Fruit fly (Drosophila melanogaster) whole organism, embryonic: ENCODE measurements around the gene CG2854.

Experiments
- ATbp ChIP-seq: fragments of 200-800 bp; sonication (Bioruptor generic); optimal IDR thresholded peaks from 2 replicates; lab custom pipeline; 2017; ENCODE audit warnings: missing biosample characterization, mild to moderate bottlenecking, missing genetic modification characterization, missing genetic modification reagents
- Abd-B ChIP-seq: fragments of 200-800 bp; sonication (Bioruptor generic); optimal IDR thresholded peaks from 2 replicates; lab custom pipeline; 2018; ENCODE audit warnings: missing biosample characterization, mild to moderate bottlenecking, missing genetic modification characterization, moderate library complexity
- Atf3 ChIP-seq: fragments of 200-800 bp; sonication (Bioruptor generic); optimal IDR thresholded peaks from 3 replicates; lab custom pipeline; 2016; ENCODE audit warnings: missing biosample characterization, missing genetic modification characterization
- CG10462 ChIP-seq: fragments of 200-800 bp; sonication (Bioruptor generic); optimal IDR thresholded peaks from 2 replicates; lab custom pipeline; 2016; ENCODE audit warnings: missing biosample characterization, missing genetic modification characterization
- CG11695 ChIP-seq: fragments of 200-800 bp; sonication (Bioruptor generic); IDR thresholded peaks from 3 replicates; pipeline ENCODE4 v1.3.6; 2022; ENCODE audit warnings: missing biosample characterization, missing genetic modification characterization
- CG12104 ChIP-seq: fragments of 200-800 bp; sonication (Bioruptor generic); optimal IDR thresholded peaks from 3 replicates; lab custom pipeline; 2016; ENCODE audit warnings: missing biosample characterization, missing genetic modification characterization
- CG12391 ChIP-seq: fragments of 200-800 bp; sonication (Bioruptor generic); optimal IDR thresholded peaks from 3 replicates; lab custom pipeline; 2018; ENCODE audit warnings: missing biosample characterization, mild to moderate bottlenecking, missing genetic modification characterization, moderate library complexity
- CG13296 ChIP-seq: fragments of 200-800 bp; sonication (Bioruptor generic); optimal IDR thresholded peaks from 3 replicates; lab custom pipeline; 2018; ENCODE audit warnings: missing biosample characterization, mild to moderate bottlenecking, missing genetic modification characterization
- CG15514 ChIP-seq: fragments of 200-800 bp; sonication (Bioruptor generic); optimal IDR thresholded peaks from 3 replicates; lab custom pipeline; 2017; ENCODE audit warnings: missing biosample characterization, missing genetic modification characterization, mild to moderate bottlenecking, moderate library complexity, missing genetic modification reagents
- CG1603 ChIP-seq: fragments of 200-800 bp; sonication (Bioruptor generic); optimal IDR thresholded peaks from 2 replicates; lab custom pipeline; 2019; ENCODE audit warnings: missing biosample characterization, mild to moderate bottlenecking, missing genetic modification characterization, moderate library complexity
- CG17186 ChIP-seq: fragments of 200-800 bp; sonication (Bioruptor generic); optimal IDR thresholded peaks from 3 replicates; lab custom pipeline; 2017; ENCODE audit warnings: missing biosample characterization, missing genetic modification reagents, missing genetic modification characterization
- CG17361 ChIP-seq: fragments of 200-800 bp; sonication (Bioruptor generic); IDR thresholded peaks from 3 replicates; pipeline ENCODE4 v1.3.6; 2022; ENCODE audit warnings: missing biosample characterization, missing genetic modification characterization
- CG17612 ChIP-seq: fragments of 200-800 bp; sonication (Bioruptor generic); IDR thresholded peaks from 2 replicates; pipeline ENCODE4 v1.3.6; 2022; ENCODE audit warnings: missing biosample characterization, missing genetic modification characterization
- CG1792 ChIP-seq: fragments of 200-800 bp; sonication (Bioruptor generic); optimal IDR thresholded peaks from 2 replicates; lab custom pipeline; 2016; ENCODE audit warnings: missing biosample characterization, missing genetic modification characterization
- CG2129 ChIP-seq: fragments of 200-800 bp; sonication (Bioruptor generic); IDR thresholded peaks from 2 replicates; pipeline ENCODE4 v1.3.6; 2022; ENCODE audit warnings: missing biosample characterization, missing genetic modification characterization; ENCODE audit not compliant: partially characterized antibody
- CG2889 ChIP-seq: fragments of 200-800 bp; sonication (Bioruptor generic); IDR thresholded peaks from 3 replicates; pipeline ENCODE4 v1.3.6; 2022; ENCODE audit warnings: missing biosample characterization, missing genetic modification characterization
- CG31365 ChIP-seq: fragments of 200-800 bp; sonication (Bioruptor generic); optimal IDR thresholded peaks from 2 replicates; lab custom pipeline; 2018; ENCODE audit warnings: missing biosample characterization, mild to moderate bottlenecking, missing genetic modification characterization
- CG3163 ChIP-seq: fragments of 200-800 bp; sonication (Bioruptor generic); optimal IDR thresholded peaks from 3 replicates; lab custom pipeline; 2016; ENCODE audit warnings: missing biosample characterization, missing genetic modification characterization
- CG33213 ChIP-seq: fragments of 200-800 bp; sonication (Bioruptor generic); optimal IDR thresholded peaks from 3 replicates; lab custom pipeline; 2016; ENCODE audit warnings: missing biosample characterization, missing genetic modification characterization
- CG34422 ChIP-seq: fragments of 200-800 bp; sonication (Bioruptor generic); IDR thresholded peaks from 3 replicates; pipeline ENCODE4 v1.3.6; 2022; ENCODE audit warnings: missing biosample characterization, missing genetic modification characterization
- CG3726 ChIP-seq: fragments of 200-800 bp; sonication (Bioruptor generic); IDR thresholded peaks from 3 replicates; pipeline ENCODE4, ENCODE4 v1.3.6; 2022; ENCODE audit warnings: missing biosample characterization, missing genetic modification characterization
- CG6272 ChIP-seq: fragments of 200-800 bp; sonication (Bioruptor generic); IDR thresholded peaks from 2 replicates; pipeline ENCODE4 v1.3.6; 2022; ENCODE audit warnings: missing biosample characterization, missing genetic modification characterization
- CG8359 ChIP-seq: fragments of 200-800 bp; sonication (Bioruptor generic); optimal IDR thresholded peaks from 2 replicates; lab custom pipeline; 2017; ENCODE audit warnings: missing biosample characterization, mild to moderate bottlenecking, missing genetic modification characterization, borderline replicate concordance
- Dek ChIP-seq: fragments of 200-800 bp; sonication (Bioruptor generic); optimal IDR thresholded peaks from 3 replicates; lab custom pipeline; 2019; ENCODE audit warnings: missing biosample characterization, mild to moderate bottlenecking, missing genetic modification characterization, moderate library complexity
- Hmr ChIP-seq: fragments of 200-800 bp; sonication (Bioruptor generic); optimal IDR thresholded peaks from 3 replicates; lab custom pipeline; 2017; ENCODE audit warnings: mild to moderate bottlenecking, missing biosample characterization, missing genetic modification reagents, missing genetic modification characterization
- Scr ChIP-seq: fragments of 200-800 bp; sonication (Bioruptor generic); IDR thresholded peaks from 2 replicates; pipeline ENCODE4 v1.3.6; 2022; ENCODE audit warnings: missing biosample characterization, missing genetic modification characterization; ENCODE audit not compliant: partially characterized antibody
- Tbp ChIP-seq: fragments of >200 bp; optimal IDR thresholded peaks from 2 replicates; lab custom pipeline; 2018; ENCODE audit warnings: missing biosample characterization, missing genetic modification characterization
- Usf ChIP-seq: fragments of 200-800 bp; sonication (Bioruptor generic); optimal IDR thresholded peaks from 2 replicates; lab custom pipeline; 2017; ENCODE audit warnings: missing genotype, missing biosample characterization, missing genetic modification characterization
- Vsx1 ChIP-seq: fragments of 200-800 bp; sonication (Bioruptor generic); optimal IDR thresholded peaks from 2 replicates; lab custom pipeline; 2017; ENCODE audit warnings: missing biosample characterization, mild to moderate bottlenecking, missing genetic modification characterization, missing genetic modification reagents
- btn ChIP-seq: fragments of 200-800 bp; sonication (Bioruptor generic); optimal IDR thresholded peaks from 2 replicates; lab custom pipeline; 2016; ENCODE audit warnings: missing biosample characterization, missing genetic modification characterization
- cato ChIP-seq: fragments of 200-800 bp; sonication (Bioruptor generic); optimal IDR thresholded peaks from 2 replicates; lab custom pipeline; 2016; ENCODE audit warnings: missing biosample characterization, missing genetic modification characterization, borderline replicate concordance
- caup ChIP-seq: fragments of 200-800 bp; sonication (Bioruptor generic); optimal IDR thresholded peaks from 3 replicates; lab custom pipeline; 2017; ENCODE audit warnings: missing biosample characterization, mild to moderate bottlenecking, missing genetic modification characterization, moderate library complexity; ENCODE audit not compliant: severe bottlenecking
- chinmo ChIP-seq: fragments of 200-800 bp; sonication (Bioruptor generic); IDR thresholded peaks from 4 replicates; pipeline ENCODE4 v1.3.6; 2022; ENCODE audit warnings: missing biosample characterization, missing genetic modification characterization; ENCODE audit not compliant: partially characterized antibody
- ci ChIP-seq: fragments of 200-800 bp; sonication (Bioruptor generic); IDR thresholded peaks from 3 replicates; pipeline ENCODE4 v1.3.6; 2022; ENCODE audit warnings: missing biosample characterization, missing genetic modification characterization
- corto ChIP-seq: fragments of 200-800 bp; sonication (Bioruptor generic); optimal IDR thresholded peaks from 2 replicates; lab custom pipeline; 2016; ENCODE audit warnings: missing biosample characterization, mild to moderate bottlenecking, missing genetic modification characterization, moderate library complexity
- disco-r ChIP-seq: fragments of 200-800 bp; sonication (Bioruptor generic); optimal IDR thresholded peaks from 2 replicates; lab custom pipeline; 2016; ENCODE audit warnings: missing biosample characterization, missing genetic modification characterization
- eve ChIP-seq, 2 experiments: fragments of >200 bp; optimal IDR thresholded peaks; 2 replicates each; lab custom pipeline; 2017; ENCODE audit warnings: missing biosample characterization in 2 of 2, missing genetic modification characterization in 2 of 2
- gcm2 ChIP-seq: fragments of 200-800 bp; sonication (Bioruptor generic); optimal IDR thresholded peaks from 2 replicates; lab custom pipeline; 2016; ENCODE audit warnings: missing biosample characterization, missing genetic modification characterization
- gro ChIP-seq: fragments of 200-800 bp; sonication (Bioruptor generic); optimal IDR thresholded peaks from 2 replicates; lab custom pipeline; 2016; ENCODE audit warnings: missing biosample characterization, missing genetic modification characterization
- h ChIP-seq: fragments of >200 bp; optimal IDR thresholded peaks from 2 replicates; lab custom pipeline; 2017
- lbe ChIP-seq: fragments of 200-800 bp; sonication (Bioruptor generic); optimal IDR thresholded peaks from 2 replicates; lab custom pipeline; 2016; ENCODE audit warnings: missing biosample characterization, mild to moderate bottlenecking, missing genetic modification characterization
- pan ChIP-seq, 4 experiments: fragments of >200 bp in 3 of 4; fragments of 200-800 bp in 1 of 4; sonication (Bioruptor generic) in 1 of 4; optimal IDR thresholded peaks in 3 of 4; IDR thresholded peaks in 1 of 4; 2 replicates each; pipeline versions ENCODE4 v1.3.6 to Lab custom; 2017 to 2022; ENCODE audit warnings: missing biosample characterization in 2 of 4, missing genetic modification characterization in 2 of 4, mixed read lengths in 1 of 4
- pb ChIP-seq: fragments of 200-800 bp; sonication (Bioruptor generic); optimal IDR thresholded peaks from 3 replicates; lab custom pipeline; 2016; ENCODE audit warnings: missing biosample characterization, missing genetic modification characterization
- pho ChIP-seq: fragments of 200-800 bp; sonication (Bioruptor generic); optimal IDR thresholded peaks from 2 replicates; lab custom pipeline; 2016; ENCODE audit warnings: missing biosample characterization, missing genetic modification characterization
- prd ChIP-seq, 3 experiments: fragments of >200 bp in 2 of 3; fragments of 200-800 bp in 1 of 3; sonication (Bioruptor generic) in 1 of 3; optimal IDR thresholded peaks in 2 of 3; IDR thresholded peaks in 1 of 3; 2 replicates in 2 of 3; 3 replicates in 1 of 3; pipeline versions ENCODE4 v1.3.6 to Lab custom; 2017 to 2022; ENCODE audit warnings: missing biosample characterization in 1 of 3, missing genetic modification characterization in 1 of 3
- shn ChIP-seq: fragments of 200-800 bp; sonication (Bioruptor generic); optimal IDR thresholded peaks from 3 replicates; lab custom pipeline; 2016; ENCODE audit warnings: missing biosample characterization, missing genetic modification characterization
- sisA ChIP-seq: fragments of 200-800 bp; sonication (Bioruptor generic); IDR thresholded peaks from 2 replicates; pipeline ENCODE4 v1.3.6; 2022; ENCODE audit warnings: missing biosample characterization, missing genetic modification characterization
- tap ChIP-seq: fragments of 200-800 bp; optimal IDR thresholded peaks from 3 replicates; lab custom pipeline; 2019; ENCODE audit warnings: missing biosample characterization, mild to moderate bottlenecking, missing genetic modification characterization, moderate library complexity

Gene CG2854

dm6 chrX:2300293-2301068 is 26.4 kb upstream of the CG2854 start (continued):
- TF ChIP-seq CG3163 (GFP tag; lab: Kevin White, UChicago) (peak; percentile 64), CG13296 (GFP tag; lab: Kevin White, UChicago) (peak; percentile 89), CG31365 (tag; lab: Kevin White, UChicago) (peak; percentile 83), CG34422 (GFP tag; lab: Robert Waterston, UW) (peak; percentile 98), ci (GFP tag; lab: Robert Waterston, UW) (peak; percentile 99), CG6272 (peak; percentile 93), gcm2 (GFP tag; lab: Kevin White, UChicago) (peak; percentile 94), CG3726 (GFP tag; lab: Robert Waterston, UW) (peak; percentile 97), CG17361 (GFP tag; lab: Robert Waterston, UW) (peak; percentile 90), btn (GFP tag; lab: Kevin White, UChicago) (peak; percentile 89), CG12104 (GFP tag; lab: Kevin White, UChicago) (peak; percentile 84), Hmr (GFP tag; lab: Kevin White, UChicago) (peak; percentile 97), tap (peak; percentile 95), pho (GFP tag; lab: Kevin White, UChicago) (peak; percentile 86), Scr (GFP tag; lab: Robert Waterston, UW) (no peak), sisA (GFP tag; lab: Robert Waterston, UW) (peak; percentile 96), CG15514 (GFP tag; lab: Kevin White, UChicago) (peak; percentile 87), h (lab: Kevin White, UChicago) (no peak), CG12391 (tag; lab: Kevin White, UChicago) (peak; percentile 94), CG2889 (GFP tag; lab: Robert Waterston, UW) (peak; percentile 95), CG10462 (GFP tag; lab: Kevin White, UChicago) (peak; percentile 86), Dek (tag; lab: Kevin White, UChicago) (peak; percentile 97), Vsx1 (GFP tag; lab: Kevin White, UChicago) (peak; percentile 89), eve (GFP tag; optimal IDR thresholded peaks at IDR 0.05; lab: Kevin White, UChicago) (peak in 1 of 2 experiments; percentile 93), gro (peak; percentile 85), prd (optimal IDR thresholded peaks at IDR 0.05; lab: Kevin White, UChicago) (no peak), prd (GFP tag; IDR thresholded peaks at IDR 0.05; lab: Robert Waterston, UW) (peak; percentile 98), corto (GFP tag; lab: Kevin White, UChicago) (peak; percentile 96), Abd-B (GFP tag; lab: Kevin White, UChicago) (peak; percentile 95), CG33213 (GFP tag; lab: Kevin White, UChicago) (peak; percentile 89), shn (GFP tag; lab: Kevin White, UChicago) (peak; percentile 93), pan (optimal IDR thresholded peaks at IDR 0.05; lab: Kevin White, UChicago) (no peak), pan (GFP tag; optimal IDR thresholded peaks at IDR 0.05 in 1 of 2, IDR thresholded peaks at IDR 0.05 in 1 of 2) (peak in 1 of 2 experiments; percentile 98), chinmo (GFP tag; lab: Robert Waterston, UW) (peak; percentile 74; the same call in 2 of the 4 replicates), Usf (peak; percentile 90), cato (GFP tag; lab: Kevin White, UChicago) (peak; percentile 85), caup (GFP tag; lab: Kevin White, UChicago) (peak; percentile 94), disco-r (GFP tag; lab: Kevin White, UChicago) (peak; percentile 92), CG8359 (GFP tag; lab: Kevin White, UChicago) (peak; percentile 79), Atf3 (GFP tag; lab: Kevin White, UChicago) (peak; percentile 92), CG17612 (GFP tag; lab: Robert Waterston, UW) (peak; percentile 91), CG2129 (no peak), CG1603 (tag; lab: Kevin White, UChicago) (peak; percentile 98), ATbp (GFP tag; lab: Kevin White, UChicago) (peak; percentile 98), CG1792 (GFP tag; lab: Kevin White, UChicago) (peak; percentile 88), Tbp (GFP tag; lab: Kevin White, UChicago) (no peak), CG11695 (GFP tag; lab: Robert Waterston, UW) (peak; percentile 98), CG17186 (peak; percentile 86), lbe (GFP tag; lab: Kevin White, UChicago) (peak; percentile 97), pb (peak; percentile 94)
